In genomic region chr3R:23486743-23487142, dm6 we compare ENCODE assay signal across 4 fruit fly cellular contexts.
TF ChIP-seq lines count a peak whose summit lies in the region.

No protein-coding gene starts in this region.

- TF ChIP-seq CTCF in whole organism, embryonic (GFP tag; optimal IDR thresholded peaks at IDR 0.05; lab: Kevin White, UChicago) = no peak

TF ChIP-seq in whole organism, embryonic, 481 proteins besides CTCF, POLR2A, EP300 and RAD21 (continues in another document):
- TF ChIP-seq CG30020 (tag; optimal IDR thresholded peaks at IDR 0.05; lab: Kevin White, UChicago) = no peak
- no peak for TF ChIP-seq ash1 (GFP tag; optimal IDR thresholded peaks at IDR 0.05; lab: Kevin White, UChicago)
- TF ChIP-seq Xrp1 (GFP tag; IDR thresholded peaks at IDR 0.05; lab: Robert Waterston, UW) = no peak
- TF ChIP-seq CG15479 (GFP tag; optimal IDR thresholded peaks at IDR 0.05; lab: Kevin White, UChicago) = no peak
- no peak for TF ChIP-seq CG6854 (GFP tag; optimal IDR thresholded peaks at IDR 0.05; lab: Kevin White, UChicago)
- no peak for TF ChIP-seq seq (GFP tag; IDR thresholded peaks at IDR 0.05; lab: Robert Waterston, UW)
- TF ChIP-seq CG10267 (tag; optimal IDR thresholded peaks at IDR 0.05; lab: Kevin White, UChicago) = no peak
- TF ChIP-seq Side (GFP tag; optimal IDR thresholded peaks at IDR 0.05; lab: Kevin White, UChicago) = no peak
- TF ChIP-seq D19A (tag; optimal IDR thresholded peaks at IDR 0.05; lab: Kevin White, UChicago) = peak; percentile 61
- TF ChIP-seq HmgD (GFP tag; optimal IDR thresholded peaks at IDR 0.05; lab: Kevin White, UChicago) = no peak
- TF ChIP-seq HLH4C (GFP tag; IDR thresholded peaks at IDR 0.05; lab: Robert Waterston, UW; ENCODE audit: partially characterized antibody) = no peak
- TF ChIP-seq dmrt99B (tag; optimal IDR thresholded peaks at IDR 0.05; lab: Kevin White, UChicago) = peak; percentile 17
- no peak for TF ChIP-seq Hand (GFP tag; optimal IDR thresholded peaks at IDR 0.05; lab: Kevin White, UChicago)
- no peak for TF ChIP-seq CG1602 (GFP tag; optimal IDR thresholded peaks at IDR 0.05; lab: Kevin White, UChicago)
- peak in 1 of 2 experiments; percentile 35 for TF ChIP-seq Hr78 (GFP tag; optimal IDR thresholded peaks at IDR 0.05; lab: Kevin White, UChicago)
- no peak for TF ChIP-seq Ravus (GFP tag; IDR thresholded peaks at IDR 0.05; lab: Robert Waterston, UW)
- TF ChIP-seq CG2875 (GFP tag; optimal IDR thresholded peaks at IDR 0.05; lab: Kevin White, UChicago) = no peak
- no peak for TF ChIP-seq CG18011 (GFP tag; optimal IDR thresholded peaks at IDR 0.05; lab: Kevin White, UChicago)
- no peak for TF ChIP-seq Dref (GFP tag; IDR thresholded peaks at IDR 0.05; lab: Robert Waterston, UW)
- TF ChIP-seq Abd-B (GFP tag; optimal IDR thresholded peaks at IDR 0.05; lab: Kevin White, UChicago) = no peak
- no peak for TF ChIP-seq CG13424 (tag; optimal IDR thresholded peaks at IDR 0.05; lab: Kevin White, UChicago)
- TF ChIP-seq exex (tag; optimal IDR thresholded peaks at IDR 0.05; lab: Kevin White, UChicago) = no peak
- peak; percentile 1 for TF ChIP-seq Blimp-1 (GFP tag; optimal IDR thresholded peaks at IDR 0.05; lab: Kevin White, UChicago)
- TF ChIP-seq CG6175 (GFP tag; IDR thresholded peaks at IDR 0.05; lab: Robert Waterston, UW) = no peak

TF ChIP-seq in whole organism, prepupa, 60 proteins besides CTCF, POLR2A, EP300 and RAD21 (continues in another document):
- TF ChIP-seq CG32006 (GFP tag; optimal IDR thresholded peaks at IDR 0.05; lab: Kevin White, UChicago) (peak; percentile 3), CG31627 (GFP tag; optimal IDR thresholded peaks at IDR 0.05; lab: Kevin White, UChicago) (peak; percentile 88), Ets96B (tag; optimal IDR thresholded peaks at IDR 0.05; lab: Kevin White, UChicago) (no peak), Hr39 (GFP tag; optimal IDR thresholded peaks at IDR 0.05; lab: Kevin White, UChicago) (peak; percentile 92), CG34406 (GFP tag; optimal IDR thresholded peaks at IDR 0.05; lab: Kevin White, UChicago) (peak; percentile 82), CG11762 (GFP tag; optimal IDR thresholded peaks at IDR 0.05; lab: Kevin White, UChicago; ENCODE audit: insufficient read depth) (peak; percentile 50), CG7368 (GFP tag; optimal IDR thresholded peaks at IDR 0.05; lab: Kevin White, UChicago) (peak; percentile 67), vri (GFP tag; optimal IDR thresholded peaks at IDR 0.05; lab: Kevin White, UChicago) (peak; percentile 75), OdsH (GFP tag; optimal IDR thresholded peaks at IDR 0.05; lab: Kevin White, UChicago) (peak; percentile 73), acj6 (GFP tag; optimal IDR thresholded peaks at IDR 0.05; lab: Kevin White, UChicago) (peak; percentile 83), Hr4 (GFP tag; optimal IDR thresholded peaks at IDR 0.05; lab: Kevin White, UChicago) (no peak), lz (GFP tag; optimal IDR thresholded peaks at IDR 0.05; lab: Kevin White, UChicago) (peak; percentile 87), Blimp-1 (GFP tag; optimal IDR thresholded peaks at IDR 0.05; lab: Kevin White, UChicago) (peak; percentile 76), Sox15 (GFP tag; optimal IDR thresholded peaks at IDR 0.05; lab: Kevin White, UChicago) (peak; percentile 80), dsx (GFP tag; optimal IDR thresholded peaks at IDR 0.05; lab: Kevin White, UChicago; ENCODE audit: poor library complexity, severe bottlenecking) (no peak), svp (GFP tag; lab: Kevin White, UChicago) (peak; percentile 95), CG8632 (GFP tag; optimal IDR thresholded peaks at IDR 0.05; lab: Kevin White, UChicago) (peak; percentile 81), Met (GFP tag; optimal IDR thresholded peaks at IDR 0.05; lab: Kevin White, UChicago) (peak; percentile 91), CG11902 (GFP tag; optimal IDR thresholded peaks at IDR 0.05; lab: Kevin White, UChicago) (peak; percentile 86), ss (GFP tag; optimal IDR thresholded peaks at IDR 0.05; lab: Kevin White, UChicago) (peak in 1 of 2 experiments; percentile 22), Sox14 (GFP tag; optimal IDR thresholded peaks at IDR 0.05; lab: Kevin White, UChicago) (peak; percentile 72), CG1621 (tag; optimal IDR thresholded peaks at IDR 0.05; lab: Kevin White, UChicago) (no peak), CG3919 (GFP tag; optimal IDR thresholded peaks at IDR 0.05; lab: Kevin White, UChicago) (peak; percentile 84)

TF ChIP-seq in whole organism, pupa, 21 proteins besides CTCF, POLR2A, EP300 and RAD21:
- TF ChIP-seq CG8159 (tag; optimal IDR thresholded peaks at IDR 0.05; lab: Kevin White, UChicago) = peak; percentile 31
- peak; percentile 57 for TF ChIP-seq Pif1B (GFP tag; optimal IDR thresholded peaks at IDR 0.05; lab: Kevin White, UChicago)
- TF ChIP-seq CG15710 (tag; optimal IDR thresholded peaks at IDR 0.05; lab: Kevin White, UChicago) = peak; percentile 13
- no peak for TF ChIP-seq gl (tag; optimal IDR thresholded peaks at IDR 0.05; lab: Kevin White, UChicago)
- peak; percentile 64 for TF ChIP-seq Pif1A (GFP tag; optimal IDR thresholded peaks at IDR 0.05; lab: Kevin White, UChicago)
- TF ChIP-seq Snoo (tag; optimal IDR thresholded peaks at IDR 0.05; lab: Kevin White, UChicago) = peak; percentile 85

TF ChIP-seq in whole organism, wandering third instar larva, 38 proteins besides CTCF, POLR2A, EP300 and RAD21:
- TF ChIP-seq h (GFP tag; optimal IDR thresholded peaks at IDR 0.05; lab: Kevin White, UChicago) = peak; percentile 85
- peak; percentile 69 for TF ChIP-seq dmrt93B (GFP tag; optimal IDR thresholded peaks at IDR 0.05; lab: Kevin White, UChicago)
- no peak for TF ChIP-seq sv (GFP tag; optimal IDR thresholded peaks at IDR 0.05; lab: Kevin White, UChicago)
- no peak for TF ChIP-seq CG9705 (GFP tag; optimal IDR thresholded peaks at IDR 0.05; lab: Kevin White, UChicago)
- no peak for TF ChIP-seq tai (GFP tag; optimal IDR thresholded peaks at IDR 0.05; lab: Kevin White, UChicago)
- TF ChIP-seq rgr (GFP tag; optimal IDR thresholded peaks at IDR 0.05; lab: Kevin White, UChicago) = peak; percentile 74
- no peak for TF ChIP-seq Dif (GFP tag; optimal IDR thresholded peaks at IDR 0.05; lab: Kevin White, UChicago; ENCODE audit: partially characterized antibody)
- peak; percentile 74 for TF ChIP-seq Sp1 (GFP tag; optimal IDR thresholded peaks at IDR 0.05; lab: Kevin White, UChicago)
- peak in 1 of 2 experiments; percentile 81 for TF ChIP-seq foxo (GFP tag; optimal IDR thresholded peaks at IDR 0.05; lab: Kevin White, UChicago)
- TF ChIP-seq HLH106 (tag; optimal IDR thresholded peaks at IDR 0.05; lab: Kevin White, UChicago) = peak; percentile 77
- TF ChIP-seq woc (GFP tag; optimal IDR thresholded peaks at IDR 0.05; lab: Kevin White, UChicago) = peak; percentile 75
- TF ChIP-seq Hnf4 (GFP tag; optimal IDR thresholded peaks at IDR 0.05; lab: Kevin White, UChicago) = peak; percentile 48
- peak; percentile 86 for TF ChIP-seq fru (GFP tag; optimal IDR thresholded peaks at IDR 0.05; lab: Kevin White, UChicago)
- no peak for TF ChIP-seq Myc (optimal IDR thresholded peaks at IDR 0.05; lab: Kevin White, UChicago)
- peak; percentile 81 for TF ChIP-seq ey (GFP tag; optimal IDR thresholded peaks at IDR 0.05; lab: Kevin White, UChicago)
- peak; percentile 78 for TF ChIP-seq OdsH (GFP tag; optimal IDR thresholded peaks at IDR 0.05; lab: Kevin White, UChicago)
- TF ChIP-seq Rel (GFP tag; optimal IDR thresholded peaks at IDR 0.05; lab: Kevin White, UChicago) = no peak
- no peak for TF ChIP-seq Rel (tag; optimal IDR thresholded peaks at IDR 0.05; lab: Kevin White, UChicago)
- no peak for TF ChIP-seq sage (GFP tag; optimal IDR thresholded peaks at IDR 0.05; lab: Kevin White, UChicago)
- TF ChIP-seq CrebA (GFP tag; optimal IDR thresholded peaks at IDR 0.05; lab: Kevin White, UChicago; ENCODE audit: borderline replicate concordance) = peak; percentile 10
- no peak for TF ChIP-seq Hr83 (GFP tag; optimal IDR thresholded peaks at IDR 0.05; lab: Kevin White, UChicago; ENCODE audit: poor library complexity, severe bottlenecking)
- TF ChIP-seq psq (GFP tag; optimal IDR thresholded peaks at IDR 0.05; lab: Kevin White, UChicago) = peak; percentile 74
- TF ChIP-seq dl (GFP tag; optimal IDR thresholded peaks at IDR 0.05; lab: Kevin White, UChicago; ENCODE audit: insufficient read depth in 1 of 2, partially characterized antibody in 2 of 2) = no peak
- TF ChIP-seq br (GFP tag; optimal IDR thresholded peaks at IDR 0.05; lab: Kevin White, UChicago) = peak; percentile 85
- TF ChIP-seq CG32264 (GFP tag; optimal IDR thresholded peaks at IDR 0.05; lab: Kevin White, UChicago) = peak; percentile 35
- no peak for TF ChIP-seq pan (optimal IDR thresholded peaks at IDR 0.05; lab: Kevin White, UChicago)

Comparison
In these comparisons a context has a peak if more than half of its experiments do, and no peak if none do; other contexts are left out.
1. Of the 7 proteins assayed by ChIP-seq in both whole organism, embryonic and whole organism, prepupa: peak only in whole organism, embryonic: none; only in whole organism, prepupa: CG6854 and Hr39; in both: Blimp-1 and Sox102F; in neither: 3.